Worm (Caenorhabditis elegans): ENCODE results near the gene H01G02.4.

The H01G02.4 gene

DNA sequence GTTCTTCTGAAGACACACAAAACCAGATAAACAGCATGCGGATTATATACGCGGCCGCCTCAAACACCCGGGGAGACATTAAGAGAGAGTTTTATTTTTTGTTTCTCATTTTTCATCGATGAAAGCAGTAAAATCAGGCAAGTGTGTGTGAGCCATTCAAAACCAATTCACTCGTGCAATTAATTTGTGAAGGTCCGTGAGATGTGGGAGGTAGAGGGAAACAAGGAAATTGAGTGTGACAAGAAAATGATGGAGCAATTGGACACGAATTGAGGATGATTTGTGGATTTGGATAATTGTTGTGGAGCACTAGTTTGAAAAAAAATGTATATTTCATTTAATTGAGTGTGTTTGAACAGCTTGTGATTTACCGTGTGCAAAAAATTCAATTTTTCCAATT lies 15.2 kb downstream of the H01G02.4 start:
- no peak for TF ChIP-seq ztf-4 (tag; optimal IDR thresholded peaks at IDR 0.05)
- no peak for TF ChIP-seq pha-4 (tag; optimal IDR thresholded peaks at IDR 0.05)
- peak; percentile 81 for TF ChIP-seq egl-5 (tag; optimal IDR thresholded peaks at IDR 0.05)
- TF ChIP-seq ceh-9 (tag; optimal IDR thresholded peaks at IDR 0.05): no peak

DNA sequence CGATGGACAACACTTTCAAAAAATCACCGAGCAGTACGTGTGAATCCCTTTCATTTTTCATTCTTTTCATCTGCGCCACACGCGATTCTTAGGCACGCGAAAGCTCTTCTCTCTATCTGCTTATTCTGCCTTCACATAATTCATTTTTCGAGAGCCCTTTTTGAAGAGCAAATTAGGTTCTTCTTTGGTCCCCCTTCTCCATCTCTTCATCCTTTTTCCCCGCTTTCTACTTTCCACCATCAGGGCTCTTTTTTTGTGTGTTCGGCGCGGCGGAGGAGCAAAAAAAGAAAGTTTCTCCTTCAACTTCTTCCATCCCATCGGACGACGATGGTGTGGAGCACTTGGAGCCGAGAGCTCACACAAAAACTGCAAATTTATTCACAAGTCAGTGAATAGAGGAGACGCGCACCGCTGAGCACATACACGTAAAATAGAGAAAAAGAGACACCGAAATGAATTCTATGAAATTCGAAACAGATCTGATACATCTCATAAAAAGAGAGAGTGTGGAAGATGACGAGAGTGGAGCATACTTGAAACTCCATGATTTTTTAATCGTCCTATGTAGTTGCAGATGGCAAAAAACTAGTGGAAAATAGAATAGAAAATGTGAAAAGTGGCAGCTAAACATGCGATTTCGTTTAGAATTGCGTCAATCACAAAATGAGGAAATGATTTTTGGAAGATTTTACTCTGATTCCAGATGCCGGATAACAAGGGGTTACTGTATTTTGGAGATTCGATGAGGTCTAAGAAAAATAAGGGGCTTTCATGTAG lies 17.7 kb downstream of the H01G02.4 start:
- TF ChIP-seq nfya-1 (tag; optimal IDR thresholded peaks at IDR 0.05; ENCODE audit: insufficient read depth): peak; percentile 2
- TF ChIP-seq unc-62 (GFP tag; optimal IDR thresholded peaks at IDR 0.05): no peak
- peak; percentile 63 for TF ChIP-seq fkh-10 (GFP tag; optimal IDR thresholded peaks at IDR 0.05)
- no peak for TF ChIP-seq nhr-11 (tag; optimal IDR thresholded peaks at IDR 0.05)

DNA sequence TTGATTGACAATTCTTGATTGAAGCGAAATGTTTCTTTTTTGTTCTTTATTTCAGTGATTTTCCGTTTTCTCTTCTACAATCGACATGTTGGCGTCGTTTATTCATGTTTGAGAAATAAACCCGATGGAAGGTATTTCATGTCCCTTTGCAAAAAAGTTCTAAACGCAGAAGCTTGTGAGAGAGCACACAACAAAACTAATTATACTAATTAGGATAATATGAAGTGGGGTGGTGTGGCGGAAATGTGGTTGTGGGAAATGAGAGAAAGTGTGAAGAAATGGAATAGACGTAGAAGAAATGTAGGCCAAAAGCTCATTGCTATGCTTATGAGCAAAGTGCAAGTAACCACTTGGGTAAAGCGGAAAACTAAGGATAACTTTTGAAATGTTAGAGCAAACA lies 20.1 kb downstream of the H01G02.4 start:
- TF ChIP-seq ZK546.5 (tag; optimal IDR thresholded peaks at IDR 0.05) (no peak), ceh-28 (tag; optimal IDR thresholded peaks at IDR 0.05) (no peak), pqm-1 (tag; optimal IDR thresholded peaks at IDR 0.05) (no peak), nhr-76 (tag; optimal IDR thresholded peaks at IDR 0.05) (no peak), lin-15B (tag; optimal IDR thresholded peaks at IDR 0.05) (no peak), pha-4 (tag; optimal IDR thresholded peaks at IDR 0.05) (no peak), sea-2 (GFP tag; optimal IDR thresholded peaks at IDR 0.05) (no peak), nhr-43 (tag; optimal IDR thresholded peaks at IDR 0.05; ENCODE audit: poor library complexity, severe bottlenecking) (no peak), nhr-12 (tag; optimal IDR thresholded peaks at IDR 0.05) (no peak), ztf-4 (tag; optimal IDR thresholded peaks at IDR 0.05) (no peak), skn-1 (tag; optimal IDR thresholded peaks at IDR 0.05) (no peak), nhr-11 (tag; optimal IDR thresholded peaks at IDR 0.05) (no peak)

DNA sequence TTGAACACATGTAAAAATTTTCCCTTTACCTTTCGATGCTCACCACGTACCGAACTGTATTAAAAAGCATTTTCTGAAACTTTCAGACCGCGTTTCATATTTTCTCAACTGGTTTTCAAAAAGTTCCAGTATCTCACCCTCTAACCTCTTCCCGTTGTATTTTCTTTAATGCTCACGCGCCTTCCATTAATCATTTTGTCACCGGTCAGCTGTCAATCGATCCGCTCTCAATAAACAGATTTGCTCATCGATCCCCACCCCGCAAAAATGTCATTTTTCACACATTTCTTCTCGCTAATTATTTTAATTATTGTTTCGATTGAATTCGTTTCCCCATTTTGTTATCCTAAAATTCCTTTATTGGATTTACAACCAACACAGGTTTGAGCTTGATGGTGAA lies 23.9 kb downstream of the H01G02.4 start, which contains the start of gene lpr-2:
TSS of gene lpr-2 (plus strand) at position 189 of the 400 bp plus-strand sequence.
- TF ChIP-seq ZK546.5 (tag; optimal IDR thresholded peaks at IDR 0.05) (no peak), snpc-4 (tag; optimal IDR thresholded peaks at IDR 0.05) (no peak), lin-39 (tag; optimal IDR thresholded peaks at IDR 0.05) (no peak), hmg-11 (tag; optimal IDR thresholded peaks at IDR 0.05) (no peak), unc-39 (tag; optimal IDR thresholded peaks at IDR 0.05) (no peak), egl-27 (tag; optimal IDR thresholded peaks at IDR 0.05) (no peak), nhr-237 (tag; optimal IDR thresholded peaks at IDR 0.05) (no peak), nhr-28 (tag; optimal IDR thresholded peaks at IDR 0.05) (no peak), skn-1 (tag; optimal IDR thresholded peaks at IDR 0.05) (no peak), daf-12 (tag; optimal IDR thresholded peaks at IDR 0.05) (no peak), fos-1 (tag; optimal IDR thresholded peaks at IDR 0.05) (no peak)

DNA sequence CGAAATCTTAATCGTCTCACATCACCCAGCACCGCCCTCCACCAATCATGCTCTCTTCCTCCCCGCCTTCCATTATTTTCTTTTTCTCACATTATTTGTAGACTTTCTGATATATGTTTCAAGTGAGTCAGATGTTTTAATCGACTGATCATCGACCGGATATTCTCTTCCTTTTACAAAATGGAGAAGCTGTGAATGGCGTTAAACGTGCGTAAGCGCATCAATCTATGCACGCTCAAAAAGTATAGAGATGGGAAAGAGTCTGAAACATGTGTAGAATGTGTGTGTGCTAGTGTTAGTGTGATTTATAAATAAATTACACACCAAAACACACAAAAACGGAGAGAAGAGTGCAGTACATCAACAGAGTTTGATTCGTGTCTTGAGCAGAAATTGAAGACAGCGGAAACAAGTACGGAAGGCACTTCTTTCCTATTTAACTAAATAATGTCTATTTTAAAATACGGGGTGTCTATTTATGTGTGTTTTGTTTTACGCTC lies 25.9 kb downstream of the H01G02.4 start:
- TF ChIP-seq ceh-82 (tag; optimal IDR thresholded peaks at IDR 0.05) (no peak), mdl-1 (tag; optimal IDR thresholded peaks at IDR 0.05) (no peak), ceh-28 (tag; optimal IDR thresholded peaks at IDR 0.05) (no peak), elt-3 (tag; optimal IDR thresholded peaks at IDR 0.05) (no peak), fkh-2 (tag; optimal IDR thresholded peaks at IDR 0.05) (no peak), elt-2 (tag; optimal IDR thresholded peaks at IDR 0.05) (no peak), nhr-67 (tag; optimal IDR thresholded peaks at IDR 0.05) (no peak)

DNA sequence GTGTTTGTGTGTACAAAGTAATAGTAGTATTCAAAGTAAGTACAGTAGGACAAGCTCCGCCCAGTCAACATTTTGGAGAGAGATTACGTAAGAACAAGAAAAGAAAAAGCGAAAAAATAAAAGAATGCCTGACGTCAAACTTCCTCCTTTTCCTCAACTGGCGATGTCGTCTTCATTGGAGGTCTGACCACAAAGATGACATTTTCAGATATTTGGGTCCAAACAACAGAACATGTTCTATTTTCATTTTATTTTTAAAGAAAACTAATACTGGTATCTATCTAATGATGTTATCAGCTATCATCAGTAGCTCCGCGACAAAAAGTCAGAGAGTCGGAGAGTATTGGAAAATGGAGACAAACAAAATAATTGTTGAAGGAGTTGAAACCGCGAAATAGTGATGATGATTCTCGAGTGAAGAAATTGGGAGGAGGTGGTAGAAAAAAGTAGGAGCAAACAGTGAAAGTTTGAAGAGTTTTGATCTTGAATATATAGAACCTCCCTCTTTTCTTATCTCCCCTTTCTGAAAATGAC lies 29.2 kb downstream of the H01G02.4 start, which contains the start of gene lips-5:
TSS of gene lips-5 (minus strand) at position 51 of the 534 bp plus-strand sequence.
- peak; percentile 56 for TF ChIP-seq elt-2 (tag; optimal IDR thresholded peaks at IDR 0.05)
- no peak for TF ChIP-seq mdl-1 (tag; optimal IDR thresholded peaks at IDR 0.05)
